Fruit fly (Drosophila melanogaster) whole organism, embryonic: ENCODE results near the gene CG42571.
A peak's percentile ranks its signal among the peaks of the same experiment; 100 is the strongest.

Source experiments
- Asciz ChIP-seq: fragments of 200-800 bp; sonication (Bioruptor generic); optimal IDR thresholded peaks from 2 replicates; lab custom pipeline; 2017; ENCODE audit warnings: missing biosample characterization, mild to moderate bottlenecking, missing genetic modification characterization, missing genetic modification reagents
- Awh ChIP-seq: fragments of 200-800 bp; sonication (Bioruptor generic); IDR thresholded peaks from 2 replicates; pipeline ENCODE4, ENCODE4 v1.3.6; 2022; ENCODE audit warnings: missing biosample characterization, missing genetic modification characterization
- Blimp-1 ChIP-seq: fragments of 200-800 bp; sonication (Bioruptor generic); optimal IDR thresholded peaks from 3 replicates; lab custom pipeline; 2018; ENCODE audit warnings: missing biosample characterization, missing genetic modification characterization, mild to moderate bottlenecking, moderate library complexity, missing genetic modification reagents
- CG12659 ChIP-seq: fragments of 200-800 bp; sonication (Bioruptor generic); optimal IDR thresholded peaks from 3 replicates; lab custom pipeline; 2017; ENCODE audit warnings: mild to moderate bottlenecking, missing biosample characterization, missing genetic modification reagents, missing genetic modification characterization
- CG12769 ChIP-seq: fragments of 200-800 bp; sonication (Bioruptor generic); optimal IDR thresholded peaks from 2 replicates; lab custom pipeline; 2019; ENCODE audit warnings: missing biosample characterization, mild to moderate bottlenecking, missing genetic modification characterization, moderate library complexity
- CG15073 ChIP-seq: fragments of 200-800 bp; sonication (Bioruptor generic); optimal IDR thresholded peaks from 2 replicates; lab custom pipeline; 2016; ENCODE audit warnings: missing biosample characterization, missing genetic modification characterization
- CG2199 ChIP-seq: fragments of 200-800 bp; sonication (Bioruptor generic); IDR thresholded peaks from 3 replicates; pipeline ENCODE4 v1.3.6; 2022; ENCODE audit warnings: missing biosample characterization, missing genetic modification characterization
- CG33213 ChIP-seq: fragments of 200-800 bp; sonication (Bioruptor generic); optimal IDR thresholded peaks from 3 replicates; lab custom pipeline; 2016; ENCODE audit warnings: missing biosample characterization, missing genetic modification characterization
- CG7839 ChIP-seq: fragments of 200-800 bp; sonication (Bioruptor generic); optimal IDR thresholded peaks from 3 replicates; lab custom pipeline; 2018; ENCODE audit warnings: missing biosample characterization, mild to moderate bottlenecking, missing genetic modification characterization, moderate library complexity
- CG8281 ChIP-seq: fragments of 200-800 bp; sonication (Bioruptor generic); optimal IDR thresholded peaks from 2 replicates; lab custom pipeline; 2018; ENCODE audit warnings: missing biosample characterization, mild to moderate bottlenecking, missing genetic modification characterization, moderate library complexity
- CG8388 ChIP-seq: fragments of 200-800 bp; sonication (Bioruptor generic); optimal IDR thresholded peaks from 2 replicates; lab custom pipeline; 2019; ENCODE audit warnings: missing biosample characterization, mild to moderate bottlenecking, missing genetic modification characterization, moderate library complexity
- HLHmδ ChIP-seq: fragments of 200-800 bp; sonication (Bioruptor generic); optimal IDR thresholded peaks from 2 replicates; lab custom pipeline; 2018; ENCODE audit warnings: missing biosample characterization, mild to moderate bottlenecking, missing genetic modification characterization, moderate library complexity
- Hmr ChIP-seq: fragments of 200-800 bp; sonication (Bioruptor generic); optimal IDR thresholded peaks from 3 replicates; lab custom pipeline; 2017; ENCODE audit warnings: mild to moderate bottlenecking, missing biosample characterization, missing genetic modification reagents, missing genetic modification characterization
- Hr51 ChIP-seq, 2 experiments: fragments of 200-800 bp; sonication (Bioruptor generic); optimal IDR thresholded peaks; 2 replicates in 1 of 2; 3 replicates in 1 of 2; lab custom pipeline; 2016 to 2018; ENCODE audit warnings: missing biosample characterization in 2 of 2, missing genetic modification characterization in 2 of 2, mild to moderate bottlenecking in 1 of 2, moderate library complexity in 1 of 2
- Pdp1 ChIP-seq, 2 experiments: fragments of 200-800 bp; sonication (Bioruptor generic); optimal IDR thresholded peaks; 3 replicates each; lab custom pipeline; 2016; ENCODE audit warnings: missing biosample characterization in 2 of 2, missing genetic modification characterization in 2 of 2, mild to moderate bottlenecking in 1 of 2, moderate library complexity in 1 of 2
- Vsx1 ChIP-seq: fragments of 200-800 bp; sonication (Bioruptor generic); optimal IDR thresholded peaks from 2 replicates; lab custom pipeline; 2017; ENCODE audit warnings: missing biosample characterization, mild to moderate bottlenecking, missing genetic modification characterization, missing genetic modification reagents
- abd-A ChIP-seq: fragments of 200-800 bp; sonication (Bioruptor generic); optimal IDR thresholded peaks from 3 replicates; lab custom pipeline; 2019; ENCODE audit warnings: missing biosample characterization, mild to moderate bottlenecking, missing genetic modification characterization, moderate library complexity
- amos ChIP-seq: fragments of 200-800 bp; sonication (Bioruptor generic); IDR thresholded peaks from 2 replicates; pipeline ENCODE4 v1.3.6; 2022; ENCODE audit warnings: missing biosample characterization, missing genetic modification characterization; ENCODE audit not compliant: partially characterized antibody
- ci ChIP-seq: fragments of 200-800 bp; sonication (Bioruptor generic); IDR thresholded peaks from 3 replicates; pipeline ENCODE4 v1.3.6; 2022; ENCODE audit warnings: missing biosample characterization, missing genetic modification characterization
- dpn ChIP-seq, 2 experiments: fragments of 200-800 bp; sonication (Bioruptor generic); optimal IDR thresholded peaks; 3 replicates each; lab custom pipeline; 2016; ENCODE audit warnings: missing biosample characterization in 2 of 2, missing genetic modification characterization in 2 of 2
- dysf ChIP-seq: fragments of 200-800 bp; sonication (Bioruptor generic); IDR thresholded peaks from 3 replicates; pipeline ENCODE4 v1.3.6; 2022; ENCODE audit warnings: missing biosample characterization, missing genetic modification characterization
- ems ChIP-seq: fragments of 200-800 bp; sonication (Bioruptor generic); optimal IDR thresholded peaks from 3 replicates; lab custom pipeline; 2016; ENCODE audit warnings: missing biosample characterization, missing genetic modification characterization
- ftz-f1 ChIP-seq: fragments of 200-800 bp; sonication (Bioruptor generic); optimal IDR thresholded peaks from 2 replicates; lab custom pipeline; 2016; ENCODE audit warnings: missing biosample characterization, missing genetic modification characterization
- gem ChIP-seq: fragments of 200-800 bp; sonication (Bioruptor generic); optimal IDR thresholded peaks from 2 replicates; lab custom pipeline; 2019; ENCODE audit warnings: missing biosample characterization, mild to moderate bottlenecking, missing genetic modification characterization, moderate library complexity
- gfzf ChIP-seq: fragments of 200-800 bp; sonication (Bioruptor generic); optimal IDR thresholded peaks from 2 replicates; lab custom pipeline; 2016; ENCODE audit warnings: missing biosample characterization, mild to moderate bottlenecking, missing genetic modification characterization, moderate library complexity
- grn ChIP-seq: fragments of 200-800 bp; sonication (Bioruptor generic); optimal IDR thresholded peaks from 3 replicates; lab custom pipeline; 2017; ENCODE audit warnings: missing biosample characterization, missing genetic modification characterization
- gsb-n ChIP-seq: fragments of 200-800 bp; sonication (Bioruptor generic); optimal IDR thresholded peaks from 3 replicates; lab custom pipeline; 2018; ENCODE audit warnings: missing biosample characterization, mild to moderate bottlenecking, missing genetic modification characterization
- jing ChIP-seq: fragments of 200-800 bp; sonication (Bioruptor generic); optimal IDR thresholded peaks from 2 replicates; lab custom pipeline; 2018; ENCODE audit warnings: missing biosample characterization, mild to moderate bottlenecking, missing genetic modification characterization
- oc ChIP-seq: fragments of 200-800 bp; sonication (Bioruptor generic); optimal IDR thresholded peaks from 2 replicates; lab custom pipeline; 2018; ENCODE audit warnings: missing biosample characterization, mild to moderate bottlenecking, missing genetic modification characterization, moderate library complexity
- otp ChIP-seq: fragments of 200-800 bp; sonication (Bioruptor generic); IDR thresholded peaks from 3 replicates; pipeline ENCODE4, ENCODE4 v1.3.6; 2022; ENCODE audit warnings: missing biosample characterization, missing genetic modification characterization
- row ChIP-seq: fragments of 200-800 bp; sonication (Bioruptor generic); IDR thresholded peaks from 3 replicates; pipeline ENCODE4 v1.3.6; 2022; ENCODE audit warnings: missing biosample characterization, missing genetic modification characterization
- run ChIP-seq: fragments of 200-800 bp; sonication (Bioruptor generic); optimal IDR thresholded peaks from 3 replicates; lab custom pipeline; 2018; ENCODE audit warnings: missing biosample characterization, mild to moderate bottlenecking, missing genetic modification characterization
- sd ChIP-seq: fragments of 200-800 bp; sonication (Bioruptor generic); optimal IDR thresholded peaks from 3 replicates; lab custom pipeline; 2018; ENCODE audit warnings: missing biosample characterization, mild to moderate bottlenecking, missing genetic modification characterization, moderate library complexity
- sens ChIP-seq: fragments of 200-800 bp; sonication (Bioruptor generic); peaks from one replicate; lab custom pipeline; 2016; ENCODE audit warnings: missing biosample characterization, missing genetic modification characterization
- sqz ChIP-seq: fragments of 200-800 bp; sonication (Bioruptor generic); optimal IDR thresholded peaks from 3 replicates; lab custom pipeline; 2018; ENCODE audit warnings: missing biosample characterization, mild to moderate bottlenecking, missing genetic modification characterization
- sr ChIP-seq: fragments of 200-800 bp; sonication (Bioruptor generic); IDR thresholded peaks from 3 replicates; pipeline ENCODE4 v1.3.6; 2022; ENCODE audit warnings: missing biosample characterization, missing genetic modification characterization
- tap ChIP-seq: fragments of 200-800 bp; optimal IDR thresholded peaks from 3 replicates; lab custom pipeline; 2019; ENCODE audit warnings: missing biosample characterization, mild to moderate bottlenecking, missing genetic modification characterization, moderate library complexity
- vvl ChIP-seq: fragments of 200-800 bp; sonication (Bioruptor generic); IDR thresholded peaks from 2 replicates; pipeline ENCODE4 v1.3.6; 2022; ENCODE audit warnings: missing biosample characterization, missing genetic modification characterization
- wor ChIP-seq: fragments of 200-800 bp; sonication (Bioruptor generic); IDR thresholded peaks from 2 replicates; pipeline ENCODE4 v1.3.6; 2022; ENCODE audit warnings: missing biosample characterization, missing genetic modification characterization

CG42571 gene

dm6 chr3L:15694406-15694805 is 21.8 kb upstream of the CG42571 start (continued):
- TF ChIP-seq Hr51 (GFP tag; optimal IDR thresholded peaks at IDR 0.05; lab: Kevin White, UChicago), result peak in 1 of 2 experiments; percentile 7
- TF ChIP-seq wor (GFP tag; lab: Robert Waterston, UW), result no peak
- TF ChIP-seq Asciz (GFP tag; lab: Kevin White, UChicago), result peak; percentile 24
- peak; percentile 7 for TF ChIP-seq CG8281 (tag; lab: Kevin White, UChicago)
- 0 out of 3 replicates have a peak, but pooled peaks have one; percentile 29 for TF ChIP-seq dysf (GFP tag; lab: Robert Waterston, UW)
- TF ChIP-seq otp (GFP tag; lab: Robert Waterston, UW), result 0 out of 3 replicates have a peak, but pooled peaks have one; percentile 43
- TF ChIP-seq gem (tag; lab: Kevin White, UChicago), result no peak
- peak in 1 of 2 experiments; percentile 7 for TF ChIP-seq dpn (GFP tag; optimal IDR thresholded peaks at IDR 0.05; lab: Kevin White, UChicago)
- peak; percentile 33; the same call in 1 of the 3 replicates for TF ChIP-seq row (GFP tag; lab: Robert Waterston, UW)
- no peak for TF ChIP-seq CG12659 (GFP tag; lab: Kevin White, UChicago)
- no peak for TF ChIP-seq ftz-f1 (GFP tag; lab: Kevin White, UChicago)
- peak; percentile 81 for TF ChIP-seq CG8388 (GFP tag; lab: Kevin White, UChicago)
- TF ChIP-seq CG15073 (GFP tag; lab: Kevin White, UChicago), result no peak
- TF ChIP-seq sd (tag; lab: Kevin White, UChicago), result peak; percentile 19
- no peak for TF ChIP-seq sr (GFP tag; lab: Robert Waterston, UW)
- peak; percentile 65 for TF ChIP-seq sens (GFP tag; lab: Kevin White, UChicago)
- no peak for TF ChIP-seq run (tag; lab: Kevin White, UChicago)
- TF ChIP-seq ems, result no peak
- peak; percentile 9 for TF ChIP-seq Hmr (GFP tag; lab: Kevin White, UChicago)
- TF ChIP-seq CG33213, result no peak
- TF ChIP-seq sqz, result peak; percentile 21
- TF ChIP-seq CG7839 (tag; lab: Kevin White, UChicago), result peak; percentile 8
- TF ChIP-seq gfzf (GFP tag; lab: Kevin White, UChicago), result no peak

dm6 chr3L:15695195-15695594 is 21.1 kb upstream of the CG42571 start:
- TF ChIP-seq abd-A (peak; percentile 85), ci (0 out of 3 replicates have a peak, but pooled peaks have one; percentile 12), Blimp-1 (GFP tag; lab: Kevin White, UChicago) (peak; percentile 46), gsb-n (peak; percentile 55), CG2199 (no peak), Vsx1 (peak; percentile 51), oc (tag; lab: Kevin White, UChicago) (peak; percentile 80), amos (GFP tag; lab: Robert Waterston, UW) (no peak), sqz (no peak), tap (tag; lab: Kevin White, UChicago) (no peak), vvl (GFP tag; lab: Robert Waterston, UW) (peak; percentile 54; the same call in 1 of the 2 replicates), Awh (GFP tag; lab: Robert Waterston, UW) (peak; percentile 95), jing (GFP tag; lab: Kevin White, UChicago) (no peak), otp (GFP tag; lab: Robert Waterston, UW) (0 out of 3 replicates have a peak, but pooled peaks have one; percentile 42), CG12769 (peak; percentile 71), sens (GFP tag; lab: Kevin White, UChicago) (peak; percentile 37), Pdp1 (GFP tag; optimal IDR thresholded peaks at IDR 0.05; lab: Kevin White, UChicago) (peak in 1 of 2 experiments; percentile 42), HLHmδ (GFP tag; lab: Kevin White, UChicago) (no peak), grn (GFP tag; lab: Kevin White, UChicago) (no peak)
